Fruit fly (Drosophila melanogaster) whole organism, embryonic: ENCODE results near the gene wrm2.

Experiments
- B-H2 ChIP-seq: fragments of 200-800 bp; sonication (Bioruptor generic); optimal IDR thresholded peaks from 2 replicates; lab custom pipeline; 2018; ENCODE audit warnings: missing biosample characterization, mild to moderate bottlenecking, missing genetic modification characterization
- CG11723 ChIP-seq: fragments of 200-800 bp; sonication (Bioruptor generic); optimal IDR thresholded peaks from 2 replicates; lab custom pipeline; 2017; ENCODE audit warnings: missing biosample characterization, mild to moderate bottlenecking, missing genetic modification characterization
- CG14667 ChIP-seq: fragments of 200-800 bp; sonication (Bioruptor generic); IDR thresholded peaks from 2 replicates; pipeline ENCODE4 v1.3.6; 2022; ENCODE audit warnings: missing biosample characterization, missing genetic modification characterization
- CG15011 ChIP-seq: fragments of 200-800 bp; sonication (Bioruptor generic); optimal IDR thresholded peaks from 3 replicates; lab custom pipeline; 2018; ENCODE audit warnings: missing biosample characterization, mild to moderate bottlenecking, missing genetic modification characterization
- CG17829 ChIP-seq: fragments of 200-800 bp; optimal IDR thresholded peaks from 2 replicates; lab custom pipeline; 2019; ENCODE audit warnings: missing biosample characterization, mild to moderate bottlenecking, missing genetic modification characterization, moderate library complexity
- CG18011 ChIP-seq: fragments of 200-800 bp; sonication (Bioruptor generic); optimal IDR thresholded peaks from 2 replicates; lab custom pipeline; 2017; ENCODE audit warnings: missing biosample characterization, missing genetic modification characterization, mild to moderate bottlenecking, moderate library complexity, missing genotype
- CG3163 ChIP-seq: fragments of 200-800 bp; sonication (Bioruptor generic); optimal IDR thresholded peaks from 3 replicates; lab custom pipeline; 2016; ENCODE audit warnings: missing biosample characterization, missing genetic modification characterization
- CG3281 ChIP-seq: fragments of 200-800 bp; sonication (Bioruptor generic); optimal IDR thresholded peaks from 3 replicates; lab custom pipeline; 2017; ENCODE audit warnings: missing biosample characterization, mild to moderate bottlenecking, missing genetic modification characterization
- CG3995 ChIP-seq: fragments of 200-800 bp; sonication (Bioruptor generic); optimal IDR thresholded peaks from 3 replicates; lab custom pipeline; 2016; ENCODE audit warnings: missing biosample characterization, missing genetic modification characterization
- CG42726 ChIP-seq: fragments of 200-800 bp; sonication (Bioruptor generic); IDR thresholded peaks from 2 replicates; pipeline ENCODE4 v1.3.6; 2022; ENCODE audit warnings: missing biosample characterization, missing genetic modification characterization; ENCODE audit not compliant: partially characterized antibody
- CG4854 ChIP-seq: fragments of 200-800 bp; sonication (Bioruptor generic); optimal IDR thresholded peaks from 2 replicates; lab custom pipeline; 2016; ENCODE audit warnings: missing biosample characterization, missing genetic modification characterization, inconsistent platforms
- CG6272 ChIP-seq: fragments of 200-800 bp; sonication (Bioruptor generic); IDR thresholded peaks from 2 replicates; pipeline ENCODE4 v1.3.6; 2022; ENCODE audit warnings: missing biosample characterization, missing genetic modification characterization
- CG7271 ChIP-seq: fragments of 200-800 bp; sonication (Bioruptor generic); optimal IDR thresholded peaks from 2 replicates; lab custom pipeline; 2018; ENCODE audit warnings: missing biosample characterization, mild to moderate bottlenecking, missing genetic modification characterization, moderate library complexity
- CG8281 ChIP-seq: fragments of 200-800 bp; sonication (Bioruptor generic); optimal IDR thresholded peaks from 2 replicates; lab custom pipeline; 2018; ENCODE audit warnings: missing biosample characterization, mild to moderate bottlenecking, missing genetic modification characterization, moderate library complexity
- CG8290 ChIP-seq, 3 experiments: fragments of 200-800 bp; sonication (Bioruptor generic); optimal IDR thresholded peaks; 2 replicates each; lab custom pipeline; 2016 to 2019; ENCODE audit warnings: missing biosample characterization in 3 of 3, missing genetic modification characterization in 3 of 3, mild to moderate bottlenecking in 2 of 3, moderate library complexity in 1 of 3
- CG9876 ChIP-seq: fragments of 200-800 bp; sonication (Bioruptor generic); optimal IDR thresholded peaks from 2 replicates; lab custom pipeline; 2016; ENCODE audit warnings: missing biosample characterization, missing genetic modification characterization
- CTCF ChIP-seq: fragments of 200-800 bp; sonication (Bioruptor generic); optimal IDR thresholded peaks from 2 replicates; lab custom pipeline; 2017; ENCODE audit warnings: missing biosample characterization, mild to moderate bottlenecking, missing genetic modification characterization, moderate library complexity
- D19A ChIP-seq: fragments of 200-800 bp; optimal IDR thresholded peaks from 3 replicates; lab custom pipeline; 2019; ENCODE audit warnings: missing biosample characterization, mild to moderate bottlenecking, missing genetic modification characterization, moderate library complexity
- Dip2 ChIP-seq: fragments of 200-800 bp; sonication (Bioruptor generic); IDR thresholded peaks from 2 replicates; pipeline ENCODE4 v1.3.6; 2022; ENCODE audit warnings: missing biosample characterization, missing genetic modification characterization
- HLH54F ChIP-seq: fragments of 200-800 bp; sonication (Bioruptor generic); optimal IDR thresholded peaks from 3 replicates; lab custom pipeline; 2016; ENCODE audit warnings: missing biosample characterization, missing genetic modification characterization
- Lpt ChIP-seq: fragments of >200 bp; optimal IDR thresholded peaks from 2 replicates; lab custom pipeline; 2018; ENCODE audit warnings: missing biosample characterization, missing genetic modification characterization
- MESR4 ChIP-seq: fragments of 200-800 bp; sonication (Bioruptor generic); optimal IDR thresholded peaks from 2 replicates; lab custom pipeline; 2018; ENCODE audit warnings: missing biosample characterization, mild to moderate bottlenecking, missing genetic modification characterization, moderate library complexity
- Meics ChIP-seq: fragments of 200-800 bp; sonication (Bioruptor generic); optimal IDR thresholded peaks from 2 replicates; lab custom pipeline; 2017; ENCODE audit warnings: missing biosample characterization, mild to moderate bottlenecking, missing genetic modification characterization
- Opbp ChIP-seq: fragments of 200-800 bp; sonication (Bioruptor generic); IDR thresholded peaks from 3 replicates; pipeline ENCODE4 v1.3.6; 2022; ENCODE audit warnings: missing biosample characterization, missing genetic modification characterization; ENCODE audit not compliant: partially characterized antibody
- Ravus ChIP-seq: fragments of 200-800 bp; sonication (Bioruptor generic); IDR thresholded peaks from 2 replicates; pipeline ENCODE4 v1.3.6; 2022; ENCODE audit warnings: missing biosample characterization, missing genetic modification characterization
- Sin3A ChIP-seq: fragments of >200 bp; optimal IDR thresholded peaks from 2 replicates; lab custom pipeline; 2018
- TFAM ChIP-seq: fragments of 200-800 bp; sonication (Bioruptor generic); optimal IDR thresholded peaks from 2 replicates; lab custom pipeline; 2017; ENCODE audit warnings: missing biosample characterization, missing genetic modification characterization, inconsistent platforms
- Tbp ChIP-seq: fragments of >200 bp; optimal IDR thresholded peaks from 2 replicates; lab custom pipeline; 2018; ENCODE audit warnings: missing biosample characterization, missing genetic modification characterization
- ato ChIP-seq: fragments of 200-800 bp; sonication (Bioruptor generic); IDR thresholded peaks from 2 replicates; pipeline ENCODE4 v1.3.6; 2022; ENCODE audit warnings: missing biosample characterization, missing genetic modification characterization; ENCODE audit not compliant: partially characterized antibody
- az2 ChIP-seq: fragments of 200-800 bp; sonication (Bioruptor generic); optimal IDR thresholded peaks from 3 replicates; lab custom pipeline; 2016; ENCODE audit warnings: missing biosample characterization, missing genetic modification characterization
- ems ChIP-seq: fragments of 200-800 bp; sonication (Bioruptor generic); optimal IDR thresholded peaks from 3 replicates; lab custom pipeline; 2016; ENCODE audit warnings: missing biosample characterization, missing genetic modification characterization
- gcm ChIP-seq: fragments of 200-800 bp; sonication (Bioruptor generic); optimal IDR thresholded peaks from 2 replicates; lab custom pipeline; 2019; ENCODE audit warnings: missing biosample characterization, mild to moderate bottlenecking, missing genetic modification characterization, moderate library complexity
- kah ChIP-seq: fragments of 200-800 bp; sonication (Bioruptor generic); optimal IDR thresholded peaks from 2 replicates; lab custom pipeline; 2018; ENCODE audit warnings: missing biosample characterization, mild to moderate bottlenecking, missing genetic modification characterization
- lab ChIP-seq: fragments of 200-800 bp; sonication (Bioruptor generic); optimal IDR thresholded peaks from 3 replicates; lab custom pipeline; 2017; ENCODE audit warnings: missing biosample characterization, missing genetic modification characterization, mild to moderate bottlenecking, moderate library complexity, missing genetic modification reagents
- lola ChIP-seq, 3 experiments: fragments of >200 bp in 2 of 3; fragments of 200-800 bp in 1 of 3; sonication (Bioruptor generic) in 1 of 3; optimal IDR thresholded peaks; 2 replicates each; lab custom pipeline; 2017 to 2019; ENCODE audit warnings: missing biosample characterization in 3 of 3, missing genetic modification characterization in 3 of 3, mild to moderate bottlenecking in 1 of 3, moderate library complexity in 1 of 3
- maf-S ChIP-seq: fragments of 200-800 bp; sonication (Bioruptor generic); optimal IDR thresholded peaks from 2 replicates; lab custom pipeline; 2016; ENCODE audit warnings: missing biosample characterization, missing genetic modification characterization
- prd ChIP-seq, 3 experiments: fragments of >200 bp in 2 of 3; fragments of 200-800 bp in 1 of 3; sonication (Bioruptor generic) in 1 of 3; optimal IDR thresholded peaks in 2 of 3; IDR thresholded peaks in 1 of 3; 2 replicates in 2 of 3; 3 replicates in 1 of 3; pipeline versions ENCODE4 v1.3.6 to Lab custom; 2017 to 2022; ENCODE audit warnings: missing biosample characterization in 1 of 3, missing genetic modification characterization in 1 of 3
- scrt ChIP-seq: fragments of 200-800 bp; sonication (Bioruptor generic); optimal IDR thresholded peaks from 2 replicates; lab custom pipeline; 2018; ENCODE audit warnings: missing biosample characterization, mild to moderate bottlenecking, missing genetic modification characterization, moderate library complexity
- sd ChIP-seq: fragments of 200-800 bp; sonication (Bioruptor generic); optimal IDR thresholded peaks from 3 replicates; lab custom pipeline; 2018; ENCODE audit warnings: missing biosample characterization, mild to moderate bottlenecking, missing genetic modification characterization, moderate library complexity
- sima ChIP-seq: fragments of 200-800 bp; sonication (Bioruptor generic); optimal IDR thresholded peaks from 2 replicates; lab custom pipeline; 2016; ENCODE audit warnings: missing biosample characterization, missing genetic modification characterization
- slou ChIP-seq: fragments of 200-800 bp; sonication (Bioruptor generic); optimal IDR thresholded peaks from 3 replicates; lab custom pipeline; 2016; ENCODE audit warnings: missing biosample characterization, missing genetic modification characterization
- sqz ChIP-seq: fragments of 200-800 bp; sonication (Bioruptor generic); optimal IDR thresholded peaks from 3 replicates; lab custom pipeline; 2018; ENCODE audit warnings: missing biosample characterization, mild to moderate bottlenecking, missing genetic modification characterization
- ssp ChIP-seq: fragments of 200-800 bp; sonication (Bioruptor generic); IDR thresholded peaks from 2 replicates; pipeline ENCODE4 v1.3.6; 2022; ENCODE audit warnings: missing biosample characterization, missing genetic modification characterization
- trh ChIP-seq: fragments of 200-800 bp; sonication (Bioruptor generic); optimal IDR thresholded peaks from 2 replicates; lab custom pipeline; 2016; ENCODE audit warnings: missing biosample characterization, missing genetic modification characterization
- twi ChIP-seq: fragments of 200-800 bp; optimal IDR thresholded peaks from 2 replicates; lab custom pipeline; 2019; ENCODE audit warnings: missing biosample characterization, mild to moderate bottlenecking, missing genetic modification characterization, moderate library complexity
- vvl ChIP-seq: fragments of 200-800 bp; sonication (Bioruptor generic); IDR thresholded peaks from 2 replicates; pipeline ENCODE4 v1.3.6; 2022; ENCODE audit warnings: missing biosample characterization, missing genetic modification characterization
- yki ChIP-seq: fragments of >200 bp; optimal IDR thresholded peaks from 3 replicates; lab custom pipeline; 2018
- z ChIP-seq: fragments of 200-800 bp; sonication (Bioruptor generic); IDR thresholded peaks from 3 replicates; pipeline ENCODE4 v1.3.6; 2022; ENCODE audit warnings: missing biosample characterization, missing genetic modification characterization
- zen2 ChIP-seq: fragments of 200-800 bp; sonication (Bioruptor generic); IDR thresholded peaks from 3 replicates; pipeline ENCODE4 v1.3.6; 2022; ENCODE audit warnings: missing biosample characterization, missing genetic modification characterization; ENCODE audit not compliant: partially characterized antibody
- zfh1 ChIP-seq: fragments of 200-800 bp; sonication (Bioruptor generic); IDR thresholded peaks from 3 replicates; pipeline ENCODE4 v1.3.6; 2022; ENCODE audit warnings: missing biosample characterization, missing genetic modification characterization

Gene wrm2

dm6 chr3L:7370231-7370882, 35.3 kb upstream of the wrm2 start (continued):
- peak; percentile 64 for TF ChIP-seq scrt (GFP tag; lab: Kevin White, UChicago)
- no peak for TF ChIP-seq CG9876
- TF ChIP-seq Meics (GFP tag; lab: Kevin White, UChicago) = no peak
- TF ChIP-seq trh (GFP tag; lab: Kevin White, UChicago) = no peak
- TF ChIP-seq twi (tag; lab: Kevin White, UChicago) = peak; percentile 71
- no peak for TF ChIP-seq CG11723 (GFP tag; lab: Kevin White, UChicago)
- TF ChIP-seq MESR4 = peak; percentile 49
- no peak for TF ChIP-seq B-H2 (GFP tag; lab: Kevin White, UChicago)
- TF ChIP-seq CG3995 (GFP tag; lab: Kevin White, UChicago) = no peak
- TF ChIP-seq CG3281 (GFP tag; lab: Kevin White, UChicago) = no peak
- TF ChIP-seq CTCF = no peak
- TF ChIP-seq lab (GFP tag; lab: Kevin White, UChicago) = peak; percentile 18
- TF ChIP-seq CG17829 (tag; lab: Kevin White, UChicago) = peak; percentile 19
- TF ChIP-seq ato = 0 out of 2 replicates have a peak, but pooled peaks have one; percentile 24
- no peak for TF ChIP-seq D19A (tag; lab: Kevin White, UChicago)
- TF ChIP-seq ems = no peak
- TF ChIP-seq prd (optimal IDR thresholded peaks at IDR 0.05; lab: Kevin White, UChicago) = no peak
- TF ChIP-seq prd (GFP tag; IDR thresholded peaks at IDR 0.05; lab: Robert Waterston, UW) = no peak
- peak; percentile 73 for TF ChIP-seq kah (GFP tag; lab: Kevin White, UChicago)
- no peak for TF ChIP-seq CG7271
- peak; percentile 99 for TF ChIP-seq sd
- 0 out of 3 replicates have a peak, but pooled peaks have one; percentile 4 for TF ChIP-seq Opbp (GFP tag; lab: Robert Waterston, UW)
- TF ChIP-seq slou (GFP tag; lab: Kevin White, UChicago) = no peak
- peak; percentile 9 for TF ChIP-seq Sin3A
- peak in 1 of 3 experiments; percentile 18 for TF ChIP-seq lola (GFP tag; optimal IDR thresholded peaks at IDR 0.05; lab: Kevin White, UChicago)
- no peak for TF ChIP-seq sima (GFP tag; lab: Kevin White, UChicago)
- no peak for TF ChIP-seq CG4854 (GFP tag; lab: Kevin White, UChicago)
- no peak for TF ChIP-seq CG8290 (GFP tag; optimal IDR thresholded peaks at IDR 0.05; lab: Kevin White, UChicago)
- no peak for TF ChIP-seq CG8290 (tag; optimal IDR thresholded peaks at IDR 0.05; lab: Kevin White, UChicago)
- TF ChIP-seq Ravus = no peak
- no peak for TF ChIP-seq zen2
- TF ChIP-seq maf-S (GFP tag; lab: Kevin White, UChicago) = no peak
- TF ChIP-seq Dip2 (GFP tag; lab: Robert Waterston, UW) = no peak
- TF ChIP-seq CG14667 = no peak
- TF ChIP-seq sqz (GFP tag; lab: Kevin White, UChicago) = peak; percentile 31
- no peak for TF ChIP-seq CG8281 (tag; lab: Kevin White, UChicago)
- no peak for TF ChIP-seq CG42726
- no peak for TF ChIP-seq CG6272 (GFP tag; lab: Robert Waterston, UW)
- TF ChIP-seq ssp (GFP tag; lab: Robert Waterston, UW) = no peak
- TF ChIP-seq CG18011 (GFP tag; lab: Kevin White, UChicago) = no peak
- TF ChIP-seq Lpt (GFP tag; lab: Kevin White, UChicago) = no peak
- peak; percentile 15 for TF ChIP-seq gcm (GFP tag; lab: Kevin White, UChicago)
- TF ChIP-seq az2 (GFP tag; lab: Kevin White, UChicago) = no peak
- TF ChIP-seq HLH54F = no peak
- no peak for TF ChIP-seq TFAM (GFP tag; lab: Kevin White, UChicago)
- 0 out of 2 replicates have a peak, but pooled peaks have one; percentile 37 for TF ChIP-seq vvl
- TF ChIP-seq CG3163 (GFP tag; lab: Kevin White, UChicago) = peak; percentile 20
- no peak for TF ChIP-seq zfh1 (GFP tag; lab: Robert Waterston, UW)
- TF ChIP-seq z (GFP tag; lab: Robert Waterston, UW) = no peak
- no peak for TF ChIP-seq CG15011 (GFP tag; lab: Kevin White, UChicago)
- TF ChIP-seq Tbp (GFP tag; lab: Kevin White, UChicago) = no peak
- no peak for TF ChIP-seq yki (lab: Kevin White, UChicago)
